Fruit fly (Drosophila melanogaster): Measurements from ENCODE around the gene PolrMT.
A peak's percentile ranks its signal among the peaks of the same experiment; 100 is the strongest.

PolrMT gene

dm6 chr2L:1157357-1157678 lies 49.1 kb upstream of the PolrMT start (continued):
- TF ChIP-seq CG17385 (GFP tag; optimal IDR thresholded peaks at IDR 0.05): no peak
- no peak for TF ChIP-seq wdn (GFP tag; IDR thresholded peaks at IDR 0.05)
- TF ChIP-seq Pdp1 (GFP tag; optimal IDR thresholded peaks at IDR 0.05): peak in 1 of 2 experiments; percentile 92
- TF ChIP-seq so (GFP tag; IDR thresholded peaks at IDR 0.05): 0 out of 3 replicates have a peak, but pooled peaks have one; percentile 20

dm6 chr2L:1156592-1157249 lies 48.5 kb upstream of the PolrMT start:
- TF ChIP-seq klu (GFP tag; IDR thresholded peaks at IDR 0.05) (no peak), D19A (tag; optimal IDR thresholded peaks at IDR 0.05) (peak; percentile 91), NK7.1 (GFP tag; optimal IDR thresholded peaks at IDR 0.05) (no peak), CG10654 (GFP tag; optimal IDR thresholded peaks at IDR 0.05) (no peak), nerfin-2 (GFP tag; IDR thresholded peaks at IDR 0.05; ENCODE audit: partially characterized antibody) (no peak), row (GFP tag; IDR thresholded peaks at IDR 0.05) (peak; percentile 41; the same call in 2 of the 3 replicates), PHDP (tag; optimal IDR thresholded peaks at IDR 0.05) (peak; percentile 20), CG15479 (GFP tag; optimal IDR thresholded peaks at IDR 0.05) (peak; percentile 3), lmd (GFP tag; IDR thresholded peaks at IDR 0.05) (no peak), CG8924 (tag; optimal IDR thresholded peaks at IDR 0.05) (peak; percentile 14), slp2 (GFP tag; optimal IDR thresholded peaks at IDR 0.05) (no peak), CG1603 (tag; optimal IDR thresholded peaks at IDR 0.05) (peak; percentile 25), sens (GFP tag) (peak; percentile 47), fd96Cb (tag; optimal IDR thresholded peaks at IDR 0.05) (no peak), NC2α (GFP tag; optimal IDR thresholded peaks at IDR 0.05) (no peak), CG14050 (GFP tag; IDR thresholded peaks at IDR 0.05) (no peak), CG32772 (GFP tag; IDR thresholded peaks at IDR 0.05) (no peak), CG15073 (GFP tag; optimal IDR thresholded peaks at IDR 0.05) (no peak), Abd-B (GFP tag; optimal IDR thresholded peaks at IDR 0.05) (no peak), Sox102F (GFP tag; optimal IDR thresholded peaks at IDR 0.05) (peak; percentile 5), emc (GFP tag; optimal IDR thresholded peaks at IDR 0.05) (no peak), esg (GFP tag; conservative IDR thresholded peaks at IDR 0.05) (no peak), CG4730 (GFP tag; IDR thresholded peaks at IDR 0.05) (no peak)

dm6 chr2L:1152693-1153092 lies 44.5 kb upstream of the PolrMT start:
- TF ChIP-seq ttk (GFP tag; IDR thresholded peaks at IDR 0.05): no peak
- TF ChIP-seq bsh (GFP tag; optimal IDR thresholded peaks at IDR 0.05): no peak
- TF ChIP-seq Hr39 (optimal IDR thresholded peaks at IDR 0.05): peak; percentile 83
- TF ChIP-seq pita (GFP tag; optimal IDR thresholded peaks at IDR 0.05): no peak
- TF ChIP-seq BtbVII (GFP tag; optimal IDR thresholded peaks at IDR 0.05): no peak
- TF ChIP-seq CG1792 (GFP tag; optimal IDR thresholded peaks at IDR 0.05): no peak
- TF ChIP-seq Lim3 (GFP tag; IDR thresholded peaks at IDR 0.05): no peak
- no peak for TF ChIP-seq ftz-f1 (GFP tag; optimal IDR thresholded peaks at IDR 0.05)
- no peak for TF ChIP-seq CG8478 (optimal IDR thresholded peaks at IDR 0.05)

- TF ChIP-seq CG13775 (GFP tag; optimal IDR thresholded peaks at IDR 0.05) (peak; percentile 9), CG16813 (GFP tag; IDR thresholded peaks at IDR 0.05; ENCODE audit: partially characterized antibody) (peak; percentile 90), NfI (GFP tag; optimal IDR thresholded peaks at IDR 0.05) (peak; percentile 51), tx (GFP tag; optimal IDR thresholded peaks at IDR 0.05) (peak; percentile 7), stwl (tag; optimal IDR thresholded peaks at IDR 0.05) (peak; percentile 91), sim (GFP tag; IDR thresholded peaks at IDR 0.05) (no peak), Bteb2 (GFP tag; optimal IDR thresholded peaks at IDR 0.05) (peak; percentile 32), run (tag; optimal IDR thresholded peaks at IDR 0.05) (no peak), crp (GFP tag; optimal IDR thresholded peaks at IDR 0.05) (peak in 1 of 2 experiments; percentile 61), slbo (GFP tag; IDR thresholded peaks at IDR 0.05) (peak; percentile 69), hbn (GFP tag; IDR thresholded peaks at IDR 0.05; ENCODE audit: partially characterized antibody) (peak; percentile 89), CG13424 (tag; optimal IDR thresholded peaks at IDR 0.05) (peak; percentile 36), CG5953 (GFP tag; IDR thresholded peaks at IDR 0.05) (no peak)
Observed at dm6 chr2L:1150554-1150953, 42.4 kb upstream of the PolrMT start, which contains the start of the genes Tfb4 and Vps29. Gene Tfb4 (minus strand): TSS chr2L:1150677. Gene Vps29 (plus strand): TSS chr2L:1150766.
